Fruit fly (Drosophila melanogaster) whole organism, pupa: Measurements from ENCODE around the gene GstD11.

Source experiments
- CG10348 ChIP-seq: fragments of 200-800 bp; sonication (Bioruptor generic); IDR thresholded peaks from 2 replicates; pipeline ENCODE4 v1.3.6; 2022; ENCODE audit warnings: missing biosample characterization, missing genetic modification characterization
- CG12605 ChIP-seq: fragments of 200-800 bp; sonication (Bioruptor generic); IDR thresholded peaks from 2 replicates; pipeline ENCODE4 v1.3.6; 2022; ENCODE audit warnings: missing biosample characterization, missing genetic modification characterization
- CG32121 ChIP-seq: fragments of 200-800 bp; sonication (Bioruptor generic); IDR thresholded peaks from 2 replicates; pipeline ENCODE4 v1.3.6; 2022; ENCODE audit warnings: missing biosample characterization, missing genetic modification characterization
- CG4496 ChIP-seq: fragments of 200-800 bp; sonication (Bioruptor generic); IDR thresholded peaks from 3 replicates; pipeline ENCODE4 v1.3.6; 2022; ENCODE audit warnings: missing biosample characterization, missing genetic modification characterization
- EcR ChIP-seq: fragments of 200-800 bp; sonication (Bioruptor generic); optimal IDR thresholded peaks from 3 replicates; lab custom pipeline; 2019; ENCODE audit warnings: missing biosample characterization, missing genetic modification characterization, mild to moderate bottlenecking, moderate library complexity, missing genetic modification reagents
- Pif1A ChIP-seq: fragments of 200-800 bp; sonication (Bioruptor generic); optimal IDR thresholded peaks from 3 replicates; lab custom pipeline; 2016; ENCODE audit warnings: missing biosample characterization, missing genetic modification characterization
- Pif1B ChIP-seq: fragments of 200-800 bp; sonication (Bioruptor generic); optimal IDR thresholded peaks from 3 replicates; lab custom pipeline; 2016; ENCODE audit warnings: missing biosample characterization, missing genetic modification characterization
- Snoo ChIP-seq: fragments of 200-800 bp; sonication (Bioruptor generic); optimal IDR thresholded peaks from 3 replicates; lab custom pipeline; 2017; ENCODE audit warnings: missing biosample characterization, mild to moderate bottlenecking, missing genetic modification characterization, inconsistent platforms
- fd96Ca ChIP-seq: fragments of 200-800 bp; sonication (Bioruptor generic); IDR thresholded peaks from 3 replicates; pipeline ENCODE4 v1.3.6; 2022; ENCODE audit warnings: missing biosample characterization, missing genetic modification characterization
- rn ChIP-seq: fragments of 200-800 bp; sonication (Bioruptor generic); IDR thresholded peaks from 2 replicates; pipeline ENCODE4 v1.3.6; 2022; ENCODE audit warnings: missing biosample characterization, missing genetic modification characterization

- no peak for TF ChIP-seq fd96Ca (GFP tag; lab: Robert Waterston, UW)
- no peak for TF ChIP-seq CG12605 (GFP tag; lab: Robert Waterston, UW)
- TF ChIP-seq Pif1A = no peak
- no peak for TF ChIP-seq EcR (GFP tag; lab: Kevin White, UChicago)
- TF ChIP-seq Pif1B (GFP tag; lab: Kevin White, UChicago) = no peak
- TF ChIP-seq rn (GFP tag; lab: Robert Waterston, UW) = no peak
- no peak for TF ChIP-seq CG4496 (GFP tag; lab: Robert Waterston, UW)
- no peak for TF ChIP-seq Snoo (tag; lab: Kevin White, UChicago)
- no peak for TF ChIP-seq CG10348
- no peak for TF ChIP-seq CG32121 (GFP tag; lab: Robert Waterston, UW)
Measured at dm6 chr3R:12365887-12366286, 17.2 kb upstream of the GstD11 start.
